Worm (Caenorhabditis elegans): Measurements from ENCODE around the gene T28A8.4.

Gene T28A8.4

ce11 chrIII:13462965-13463783, 40.3 kb upstream of the T28A8.4 start, which contains the start of gene ant-1.1 (continued):
- TF ChIP-seq F10E7.11 (tag; optimal IDR thresholded peaks at IDR 0.05) = no peak
- TF ChIP-seq cebp-2 (GFP tag; IDR thresholded peaks at IDR 0.05) = no peak
- no peak for TF ChIP-seq sdz-38 (tag; optimal IDR thresholded peaks at IDR 0.05)
- TF ChIP-seq snpc-4 (GFP tag; optimal IDR thresholded peaks at IDR 0.05) = no peak
- peak in 3 of 4 experiments; percentile 34 to 65 (median 57) for TF ChIP-seq snpc-4 (tag; optimal IDR thresholded peaks at IDR 0.05)
- no peak for TF ChIP-seq bed-1 (GFP tag; IDR thresholded peaks at IDR 0.05)
- TF ChIP-seq nfya-2 (GFP tag; IDR thresholded peaks at IDR 0.05) = no peak
- peak; percentile 68 for TF ChIP-seq hmg-20 (GFP tag; IDR thresholded peaks at IDR 0.05)
- TF ChIP-seq F49E8.2 (tag; optimal IDR thresholded peaks at IDR 0.05; ENCODE audit: insufficient read depth) = peak; percentile 10
- TF ChIP-seq hlh-12 (tag; optimal IDR thresholded peaks at IDR 0.05) = no peak
- peak; percentile 4 for TF ChIP-seq B0261.1 (tag; optimal IDR thresholded peaks at IDR 0.05)
- no peak for TF ChIP-seq lag-1 (GFP tag; IDR thresholded peaks at IDR 0.05)
- TF ChIP-seq ama-1 (optimal IDR thresholded peaks at IDR 0.05) = peak; percentile 82
- no peak for TF ChIP-seq ama-1 (GFP tag; optimal IDR thresholded peaks at IDR 0.05)
- peak; percentile 70 for TF ChIP-seq Y56A3A.18 (GFP tag; IDR thresholded peaks at IDR 0.05)
- TF ChIP-seq ceh-27 (GFP tag; optimal IDR thresholded peaks at IDR 0.05) = peak; percentile 89
- peak; percentile 69; the same call in 1 of the 2 replicates for TF ChIP-seq lin-26 (GFP tag; IDR thresholded peaks at IDR 0.05)
- no peak for TF ChIP-seq mxl-1 (tag; optimal IDR thresholded peaks at IDR 0.05)
- no peak for TF ChIP-seq rec-8 (tag; optimal IDR thresholded peaks at IDR 0.05)
- TF ChIP-seq F39B2.1 (GFP tag; IDR thresholded peaks at IDR 0.05) = peak; percentile 73; the same call in 1 of the 2 replicates
- TF ChIP-seq ekl-4 (GFP tag; IDR thresholded peaks at IDR 0.05) = peak; percentile 92
- peak; percentile 88 for TF ChIP-seq lsl-1 (GFP tag; optimal IDR thresholded peaks at IDR 0.05)
- no peak for TF ChIP-seq nhr-27 (tag; optimal IDR thresholded peaks at IDR 0.05)
- no peak for TF ChIP-seq nhr-120 (GFP tag; IDR thresholded peaks at IDR 0.05)
- peak; percentile 14 to 77 for TF ChIP-seq let-607 (tag; optimal IDR thresholded peaks at IDR 0.05)
- no peak for TF ChIP-seq attf-6 (GFP tag; IDR thresholded peaks at IDR 0.05)
- no peak for TF ChIP-seq zim-3 (tag; optimal IDR thresholded peaks at IDR 0.05)
- TF ChIP-seq athp-1 (tag; optimal IDR thresholded peaks at IDR 0.05) = peak; percentile 81
- TF ChIP-seq ceh-40 (GFP tag; IDR thresholded peaks at IDR 0.05) = no peak
- 0 out of 2 replicates have a peak, but pooled peaks have one; percentile 4 for TF ChIP-seq B0019.2 (GFP tag; conservative IDR thresholded peaks at IDR 0.05)
- no peak for TF ChIP-seq ccch-3 (GFP tag; optimal IDR thresholded peaks at IDR 0.05)
- TF ChIP-seq mcd-1 (GFP tag; IDR thresholded peaks at IDR 0.05) = peak; percentile 94
- peak; percentile 53 for TF ChIP-seq ets-4 (GFP tag; optimal IDR thresholded peaks at IDR 0.05)
- peak; percentile 79; the same call in 1 of the 2 replicates for TF ChIP-seq C17E4.6 (GFP tag; IDR thresholded peaks at IDR 0.05)

- no peak for TF ChIP-seq lsy-27 (tag; optimal IDR thresholded peaks at IDR 0.05; ENCODE audit: borderline replicate concordance, insufficient read depth)
- peak; percentile 75 for TF ChIP-seq T07F8.4 (tag; optimal IDR thresholded peaks at IDR 0.05)
- TF ChIP-seq hsf-1 (GFP tag; IDR thresholded peaks at IDR 0.05) = peak; percentile 89
- TF ChIP-seq madf-3 (GFP tag; IDR thresholded peaks at IDR 0.05) = peak; percentile 87
- peak in 2 of 3 experiments; percentile 62 to 89 for TF ChIP-seq lin-35 (GFP tag; optimal IDR thresholded peaks at IDR 0.05)
- TF ChIP-seq hmg-1.2 (GFP tag; IDR thresholded peaks at IDR 0.05) = peak; percentile 56
- peak; percentile 92 for TF ChIP-seq F57C9.4 (tag; optimal IDR thresholded peaks at IDR 0.05)
- TF ChIP-seq Y53F4B.3 (GFP tag; IDR thresholded peaks at IDR 0.05) = no peak
- TF ChIP-seq egl-44 (GFP tag; IDR thresholded peaks at IDR 0.05) = 0 out of 2 replicates have a peak, but pooled peaks have one; percentile 36
- TF ChIP-seq gei-17 (GFP tag; optimal IDR thresholded peaks at IDR 0.05) = peak; percentile 10
- TF ChIP-seq nfya-2 (GFP tag; IDR thresholded peaks at IDR 0.05) = peak; percentile 83; the same call in 1 of the 2 replicates
- peak; percentile 73 for TF ChIP-seq madf-10 (tag; optimal IDR thresholded peaks at IDR 0.05)
- TF ChIP-seq Y53G8AR.9 (GFP tag; conservative IDR thresholded peaks at IDR 0.05) = peak; percentile 97
Measured at ce11 chrIII:13464493-13465362, 38.8 kb upstream of the T28A8.4 start, which contains the start of gene kel-3. Gene kel-3 (plus strand): TSS chrIII:13464820.
